Fruit fly (Drosophila melanogaster): Measurements from ENCODE around the gene CG45690.

Gene CG45690

DNA sequence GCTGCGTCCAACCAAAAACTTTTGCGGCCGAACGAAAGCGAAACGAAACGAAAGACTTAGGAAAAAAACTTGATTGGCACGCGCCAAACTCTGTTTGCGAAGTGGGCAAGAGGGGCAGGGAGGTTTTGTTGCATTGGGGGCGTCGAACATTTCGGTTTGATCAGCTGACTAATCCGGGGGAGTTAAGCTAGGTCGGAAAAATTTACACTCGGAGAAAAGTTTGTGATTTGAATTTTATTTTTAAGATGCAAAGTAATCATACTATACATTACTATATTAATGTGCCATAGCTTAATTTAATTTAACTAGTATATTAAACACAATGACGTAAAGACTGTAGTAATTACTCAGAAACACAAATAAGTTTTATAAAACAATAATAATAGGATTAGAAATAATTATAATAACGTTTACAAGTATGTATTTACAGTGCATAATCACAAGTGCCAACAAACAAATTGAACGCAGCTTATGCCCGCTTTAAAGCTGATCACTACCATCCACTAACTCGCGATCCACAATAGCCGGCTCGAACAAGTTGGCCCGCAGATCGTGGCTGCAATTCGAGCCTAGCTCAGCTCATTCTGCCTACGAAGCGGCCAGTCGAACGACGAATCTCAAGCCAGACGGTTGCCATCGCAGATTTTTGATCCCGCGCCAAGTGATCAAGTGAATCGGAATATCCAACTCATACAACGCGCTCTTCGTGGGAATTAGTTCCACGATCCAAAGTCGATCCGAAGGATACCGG is 3.6 kb downstream of the CG45690 start, which contains the start of gene CG31871 (continued):
- TF ChIP-seq nau (GFP tag; optimal IDR thresholded peaks at IDR 0.05) (peak; percentile 22), Adf1 (GFP tag; IDR thresholded peaks at IDR 0.05) (no peak), pan (optimal IDR thresholded peaks at IDR 0.05) (no peak), pan (GFP tag; optimal IDR thresholded peaks at IDR 0.05 in 1 of 2, IDR thresholded peaks at IDR 0.05 in 1 of 2) (peak in 1 of 2 experiments; percentile 77), Dbx (GFP tag; IDR thresholded peaks at IDR 0.05) (peak; percentile 55; the same call in 1 of the 3 replicates), CG12744 (GFP tag; optimal IDR thresholded peaks at IDR 0.05) (no peak), gsb (GFP tag; IDR thresholded peaks at IDR 0.05) (no peak), bab2 (GFP tag; optimal IDR thresholded peaks at IDR 0.05) (peak; percentile 6), C15 (GFP tag; IDR thresholded peaks at IDR 0.05) (no peak), Sin3A (optimal IDR thresholded peaks at IDR 0.05) (no peak), chm (GFP tag; IDR thresholded peaks at IDR 0.05) (0 out of 2 replicates have a peak, but pooled peaks have one; percentile 17), sna (GFP tag; IDR thresholded peaks at IDR 0.05; ENCODE audit: partially characterized antibody) (no peak), sisA (GFP tag; IDR thresholded peaks at IDR 0.05) (peak; percentile 55), lilli (GFP tag; optimal IDR thresholded peaks at IDR 0.05) (no peak), CG9932 (GFP tag; IDR thresholded peaks at IDR 0.05) (peak; percentile 57), Ets65A (GFP tag) (no peak), CG7745 (tag; optimal IDR thresholded peaks at IDR 0.05) (no peak), CG31365 (tag; optimal IDR thresholded peaks at IDR 0.05) (no peak), tio (GFP tag; optimal IDR thresholded peaks at IDR 0.05) (peak; percentile 39), her (GFP tag; optimal IDR thresholded peaks at IDR 0.05) (no peak), kay (GFP tag; optimal IDR thresholded peaks at IDR 0.05) (no peak), CG33557 (GFP tag; optimal IDR thresholded peaks at IDR 0.05) (no peak), tll (GFP tag; optimal IDR thresholded peaks at IDR 0.05) (no peak), NfI (GFP tag; optimal IDR thresholded peaks at IDR 0.05) (peak; percentile 42), prd (optimal IDR thresholded peaks at IDR 0.05) (no peak), prd (GFP tag; IDR thresholded peaks at IDR 0.05) (peak; percentile 67), HLH3B (GFP tag; IDR thresholded peaks at IDR 0.05) (peak; percentile 73), tup (GFP tag; optimal IDR thresholded peaks at IDR 0.05) (no peak), en (GFP tag; optimal IDR thresholded peaks at IDR 0.05) (no peak), CG6272 (GFP tag; IDR thresholded peaks at IDR 0.05) (peak; percentile 16; the same call in 1 of the 2 replicates), CG11398 (GFP tag; optimal IDR thresholded peaks at IDR 0.05) (no peak), CG11085 (GFP tag; IDR thresholded peaks at IDR 0.05) (no peak), Pdp1 (GFP tag; optimal IDR thresholded peaks at IDR 0.05) (no peak), CG17361 (GFP tag; IDR thresholded peaks at IDR 0.05) (peak; percentile 87), Vsx1 (GFP tag; optimal IDR thresholded peaks at IDR 0.05) (no peak), HHEX (GFP tag; optimal IDR thresholded peaks at IDR 0.05) (peak; percentile 71), CG10654 (GFP tag; optimal IDR thresholded peaks at IDR 0.05) (peak; percentile 44), CHES-1-like (GFP tag; optimal IDR thresholded peaks at IDR 0.05) (no peak), toy (GFP tag; IDR thresholded peaks at IDR 0.05) (no peak), bsh (GFP tag; optimal IDR thresholded peaks at IDR 0.05) (peak in 1 of 2 experiments; percentile 81), cas (GFP tag; IDR thresholded peaks at IDR 0.05) (no peak), Ssrp (tag; optimal IDR thresholded peaks at IDR 0.05) (peak; percentile 84), gt (GFP tag; IDR thresholded peaks at IDR 0.05) (no peak), Ada2b (GFP tag; IDR thresholded peaks at IDR 0.05) (peak; percentile 42), CG16815 (GFP tag; optimal IDR thresholded peaks at IDR 0.05) (no peak), CG5245 (GFP tag; optimal IDR thresholded peaks at IDR 0.05) (no peak), usp (GFP tag; optimal IDR thresholded peaks at IDR 0.05) (no peak), E2f1 (GFP tag; IDR thresholded peaks at IDR 0.05) (peak; percentile 67), phol (tag; optimal IDR thresholded peaks at IDR 0.05) (peak; percentile 88), schlank (tag; optimal IDR thresholded peaks at IDR 0.05) (no peak), ERR (GFP tag; optimal IDR thresholded peaks at IDR 0.05) (no peak)

Measured in whole organism, embryonic.